Comparison of ENCODE assay signal across 6 fruit fly cellular contexts in genomic region chr3L:4825584-4825983, dm6.
TF ChIP-seq lines count a peak whose summit lies in the region.

Gene Dhc64C (minus strand): TSS chr3L:4825687.
Gene LeuRS-m (plus strand): TSS chr3L:4825853.

- TF ChIP-seq CTCF in S2 (optimal IDR thresholded peaks at IDR 0.05; lab: Kevin White, UChicago), result peak; percentile 45 to 54
- TF ChIP-seq CTCF in whole organism, embryonic (GFP tag; optimal IDR thresholded peaks at IDR 0.05; lab: Kevin White, UChicago), result no peak

TF ChIP-seq in whole organism, adult, 20 proteins besides CTCF, POLR2A, EP300 and RAD21:
- no peak for TF ChIP-seq kay (GFP tag; lab: Kevin White, UChicago; ENCODE audit: borderline replicate concordance)
- TF ChIP-seq CG1620 (GFP tag; optimal IDR thresholded peaks at IDR 0.05; lab: Kevin White, UChicago), result peak; percentile 53
- TF ChIP-seq toe (GFP tag; optimal IDR thresholded peaks at IDR 0.05; lab: Kevin White, UChicago), result peak; percentile 63
- TF ChIP-seq cic (GFP tag; optimal IDR thresholded peaks at IDR 0.05; lab: Kevin White, UChicago), result peak; percentile 29
- peak; percentile 25 for TF ChIP-seq CG7101 (tag; optimal IDR thresholded peaks at IDR 0.05; lab: Kevin White, UChicago)
- peak; percentile 5 for TF ChIP-seq CG7045 (GFP tag; optimal IDR thresholded peaks at IDR 0.05; lab: Kevin White, UChicago)
- no peak for TF ChIP-seq cnc (optimal IDR thresholded peaks at IDR 0.05; lab: Kevin White, UChicago)
- TF ChIP-seq bab1 (GFP tag; optimal IDR thresholded peaks at IDR 0.05; lab: Kevin White, UChicago), result peak; percentile 66
- peak; percentile 2 for TF ChIP-seq CG33017 (tag; optimal IDR thresholded peaks at IDR 0.05; lab: Kevin White, UChicago)
- no peak for TF ChIP-seq Crg-1 (GFP tag; optimal IDR thresholded peaks at IDR 0.05; lab: Kevin White, UChicago)
- TF ChIP-seq pad (GFP tag; optimal IDR thresholded peaks at IDR 0.05; lab: Kevin White, UChicago), result no peak
- TF ChIP-seq Hr96 (GFP tag; optimal IDR thresholded peaks at IDR 0.05; lab: Kevin White, UChicago), result peak; percentile 48
- TF ChIP-seq ovo (GFP tag; optimal IDR thresholded peaks at IDR 0.05; lab: Kevin White, UChicago), result no peak
- no peak for TF ChIP-seq tj (GFP tag; optimal IDR thresholded peaks at IDR 0.05; lab: Kevin White, UChicago)
- TF ChIP-seq Mnt (GFP tag; optimal IDR thresholded peaks at IDR 0.05; lab: Kevin White, UChicago), result peak; percentile 59
- TF ChIP-seq CG14711 (tag; optimal IDR thresholded peaks at IDR 0.05; lab: Kevin White, UChicago), result peak; percentile 23
- no peak for TF ChIP-seq CG12768 (GFP tag; optimal IDR thresholded peaks at IDR 0.05; lab: Kevin White, UChicago)

TF ChIP-seq in whole organism, embryonic, 481 proteins besides CTCF, POLR2A, EP300 and RAD21 (continues in another document):
- TF ChIP-seq lbe (GFP tag; optimal IDR thresholded peaks at IDR 0.05; lab: Kevin White, UChicago) (no peak), NK7.1 (GFP tag; optimal IDR thresholded peaks at IDR 0.05; lab: Kevin White, UChicago) (no peak), shn (GFP tag; optimal IDR thresholded peaks at IDR 0.05; lab: Kevin White, UChicago) (peak; percentile 52), Mes4 (GFP tag; optimal IDR thresholded peaks at IDR 0.05; lab: Kevin White, UChicago) (peak; percentile 33), CG9727 (GFP tag; optimal IDR thresholded peaks at IDR 0.05; lab: Kevin White, UChicago) (no peak), zf30C (GFP tag; optimal IDR thresholded peaks at IDR 0.05; lab: Kevin White, UChicago) (no peak), CG7928 (GFP tag; optimal IDR thresholded peaks at IDR 0.05; lab: Kevin White, UChicago) (no peak), vfl (GFP tag; optimal IDR thresholded peaks at IDR 0.05; lab: Kevin White, UChicago) (no peak), CG15514 (GFP tag; optimal IDR thresholded peaks at IDR 0.05; lab: Kevin White, UChicago) (peak; percentile 74), CG16813 (GFP tag; IDR thresholded peaks at IDR 0.05; lab: Robert Waterston, UW; ENCODE audit: partially characterized antibody) (peak; percentile 74), inv (GFP tag; IDR thresholded peaks at IDR 0.05; lab: Robert Waterston, UW; ENCODE audit: partially characterized antibody) (peak; percentile 56; the same call in 1 of the 2 replicates), caup (GFP tag; optimal IDR thresholded peaks at IDR 0.05; lab: Kevin White, UChicago; ENCODE audit: severe bottlenecking) (no peak), CHES-1-like (GFP tag; optimal IDR thresholded peaks at IDR 0.05; lab: Kevin White, UChicago) (peak; percentile 86), h (optimal IDR thresholded peaks at IDR 0.05; lab: Kevin White, UChicago) (no peak), HLH4C (GFP tag; IDR thresholded peaks at IDR 0.05; lab: Robert Waterston, UW; ENCODE audit: partially characterized antibody) (peak; percentile 63), tll (GFP tag; optimal IDR thresholded peaks at IDR 0.05; lab: Kevin White, UChicago) (no peak), NC2β (GFP tag; optimal IDR thresholded peaks at IDR 0.05; lab: Kevin White, UChicago) (peak; percentile 30), CG1602 (GFP tag; optimal IDR thresholded peaks at IDR 0.05; lab: Kevin White, UChicago) (no peak)

TF ChIP-seq in whole organism, prepupa, 60 proteins besides CTCF, POLR2A, EP300 and RAD21 (continues in another document):
- TF ChIP-seq Eip93F (GFP tag; optimal IDR thresholded peaks at IDR 0.05; lab: Kevin White, UChicago) (no peak), CG6808 (GFP tag; optimal IDR thresholded peaks at IDR 0.05; lab: Kevin White, UChicago) (no peak), CG32006 (GFP tag; optimal IDR thresholded peaks at IDR 0.05; lab: Kevin White, UChicago) (no peak), net (GFP tag; optimal IDR thresholded peaks at IDR 0.05; lab: Kevin White, UChicago) (no peak), fd85E (GFP tag; optimal IDR thresholded peaks at IDR 0.05; lab: Kevin White, UChicago) (no peak), CG16779 (tag; optimal IDR thresholded peaks at IDR 0.05; lab: Kevin White, UChicago) (no peak), dac (GFP tag; optimal IDR thresholded peaks at IDR 0.05; lab: Kevin White, UChicago) (no peak), lz (GFP tag; optimal IDR thresholded peaks at IDR 0.05; lab: Kevin White, UChicago) (peak; percentile 13), cyc (GFP tag; optimal IDR thresholded peaks at IDR 0.05; lab: Kevin White, UChicago) (peak; percentile 20), CG6163 (GFP tag; IDR thresholded peaks at IDR 0.05; lab: Robert Waterston, UW) (no peak), Sox14 (GFP tag; optimal IDR thresholded peaks at IDR 0.05; lab: Kevin White, UChicago) (peak; percentile 43), Gug (GFP tag; IDR thresholded peaks at IDR 0.05; lab: Robert Waterston, UW) (no peak), vri (GFP tag; optimal IDR thresholded peaks at IDR 0.05; lab: Kevin White, UChicago) (no peak), CG8319 (GFP tag; optimal IDR thresholded peaks at IDR 0.05; lab: Kevin White, UChicago) (no peak), Blimp-1 (GFP tag; optimal IDR thresholded peaks at IDR 0.05; lab: Kevin White, UChicago) (peak; percentile 58), Eip78C (GFP tag; lab: Kevin White, UChicago) (peak; percentile 42), Sox15 (GFP tag; optimal IDR thresholded peaks at IDR 0.05; lab: Kevin White, UChicago) (no peak), Ets96B (tag; optimal IDR thresholded peaks at IDR 0.05; lab: Kevin White, UChicago) (no peak), Hr38 (GFP tag; optimal IDR thresholded peaks at IDR 0.05; lab: Kevin White, UChicago) (no peak), CG11762 (GFP tag; optimal IDR thresholded peaks at IDR 0.05; lab: Kevin White, UChicago; ENCODE audit: insufficient read depth) (no peak), CG1621 (tag; optimal IDR thresholded peaks at IDR 0.05; lab: Kevin White, UChicago) (no peak)

TF ChIP-seq in whole organism, pupa, 21 proteins besides CTCF, POLR2A, EP300 and RAD21:
- TF ChIP-seq CG32121 (GFP tag; IDR thresholded peaks at IDR 0.05; lab: Robert Waterston, UW) (no peak), Ets98B (GFP tag; IDR thresholded peaks at IDR 0.05; lab: Robert Waterston, UW) (0 out of 2 replicates have a peak, but pooled peaks have one; percentile 14)

TF ChIP-seq in whole organism, wandering third instar larva, 38 proteins besides CTCF, POLR2A, EP300 and RAD21:
- TF ChIP-seq rgr (GFP tag; optimal IDR thresholded peaks at IDR 0.05; lab: Kevin White, UChicago) (peak; percentile 52), CG9705 (GFP tag; optimal IDR thresholded peaks at IDR 0.05; lab: Kevin White, UChicago) (peak; percentile 5), jim (GFP tag; optimal IDR thresholded peaks at IDR 0.05; lab: Kevin White, UChicago) (peak; percentile 19), ey (GFP tag; optimal IDR thresholded peaks at IDR 0.05; lab: Kevin White, UChicago) (peak; percentile 46), br (GFP tag; optimal IDR thresholded peaks at IDR 0.05; lab: Kevin White, UChicago) (peak; percentile 42), h (GFP tag; optimal IDR thresholded peaks at IDR 0.05; lab: Kevin White, UChicago) (peak; percentile 57), pan (optimal IDR thresholded peaks at IDR 0.05; lab: Kevin White, UChicago) (no peak), psq (GFP tag; optimal IDR thresholded peaks at IDR 0.05; lab: Kevin White, UChicago) (no peak), Myc (optimal IDR thresholded peaks at IDR 0.05; lab: Kevin White, UChicago) (no peak), brk (GFP tag; optimal IDR thresholded peaks at IDR 0.05; lab: Kevin White, UChicago) (no peak), Hnf4 (GFP tag; optimal IDR thresholded peaks at IDR 0.05; lab: Kevin White, UChicago) (no peak), GATAd (GFP tag; optimal IDR thresholded peaks at IDR 0.05; lab: Kevin White, UChicago) (peak; percentile 8), dsf (GFP tag; optimal IDR thresholded peaks at IDR 0.05; lab: Kevin White, UChicago; ENCODE audit: borderline replicate concordance) (no peak), foxo (GFP tag; optimal IDR thresholded peaks at IDR 0.05; lab: Kevin White, UChicago) (peak in 1 of 2 experiments; percentile 54), usp (GFP tag; optimal IDR thresholded peaks at IDR 0.05; lab: Kevin White, UChicago) (no peak), fru (GFP tag; optimal IDR thresholded peaks at IDR 0.05; lab: Kevin White, UChicago) (no peak), Hr83 (GFP tag; optimal IDR thresholded peaks at IDR 0.05; lab: Kevin White, UChicago; ENCODE audit: poor library complexity, severe bottlenecking) (peak; percentile 49), Sp1 (GFP tag; optimal IDR thresholded peaks at IDR 0.05; lab: Kevin White, UChicago) (peak; percentile 20), woc (GFP tag; optimal IDR thresholded peaks at IDR 0.05; lab: Kevin White, UChicago) (no peak), lola (GFP tag; optimal IDR thresholded peaks at IDR 0.05; lab: Kevin White, UChicago) (no peak), Jra (GFP tag; optimal IDR thresholded peaks at IDR 0.05; lab: Kevin White, UChicago) (no peak), Hr78 (GFP tag; optimal IDR thresholded peaks at IDR 0.05; lab: Kevin White, UChicago) (no peak), tai (GFP tag; optimal IDR thresholded peaks at IDR 0.05; lab: Kevin White, UChicago) (no peak), HLH106 (tag; optimal IDR thresholded peaks at IDR 0.05; lab: Kevin White, UChicago) (peak; percentile 39), Rel (GFP tag; optimal IDR thresholded peaks at IDR 0.05; lab: Kevin White, UChicago) (no peak), Rel (tag; optimal IDR thresholded peaks at IDR 0.05; lab: Kevin White, UChicago) (peak; percentile 74)
